Fruit fly (Drosophila melanogaster) whole organism, embryonic: ENCODE results near the gene TwdlQ.

Source experiments
- Ada2b ChIP-seq: fragments of 200-800 bp; sonication (Bioruptor generic); IDR thresholded peaks from 2 replicates; pipeline ENCODE4 v1.3.6; 2022; ENCODE audit warnings: missing biosample characterization, missing genetic modification characterization
- Adf1 ChIP-seq: fragments of 200-800 bp; sonication (Bioruptor generic); IDR thresholded peaks from 2 replicates; pipeline ENCODE4 v1.3.6; 2022; ENCODE audit warnings: missing biosample characterization, missing genetic modification characterization
- Aef1 ChIP-seq: fragments of 200-800 bp; sonication (Bioruptor generic); IDR thresholded peaks from 3 replicates; pipeline ENCODE4 v1.3.6; 2022; ENCODE audit warnings: missing biosample characterization, missing genetic modification characterization
- BEAF-32 ChIP-seq: fragments of 200-800 bp; sonication (Bioruptor generic); optimal IDR thresholded peaks from 3 replicates; lab custom pipeline; 2017; ENCODE audit warnings: missing biosample characterization, missing genetic modification characterization, mild to moderate bottlenecking, moderate library complexity, missing genetic modification reagents
- CG10147 ChIP-seq: fragments of 200-800 bp; sonication (Bioruptor generic); optimal IDR thresholded peaks from 2 replicates; lab custom pipeline; 2019; ENCODE audit warnings: missing biosample characterization, mild to moderate bottlenecking, missing genetic modification characterization, moderate library complexity
- CG10366 ChIP-seq: fragments of 200-800 bp; sonication (Bioruptor generic); IDR thresholded peaks from 2 replicates; pipeline ENCODE4 v1.3.6; 2022; ENCODE audit warnings: missing biosample characterization, missing genetic modification characterization
- CG10565 ChIP-seq: fragments of 200-800 bp; sonication (Bioruptor generic); optimal IDR thresholded peaks from 3 replicates; lab custom pipeline; 2016; ENCODE audit warnings: missing biosample characterization, mild to moderate bottlenecking, missing genetic modification characterization
- CG10959 ChIP-seq: fragments of 200-800 bp; sonication (Bioruptor generic); IDR thresholded peaks from 2 replicates; pipeline ENCODE4 v1.3.6; 2022; ENCODE audit warnings: missing biosample characterization, missing genetic modification characterization
- CG13424 ChIP-seq: fragments of 200-800 bp; sonication (Bioruptor generic); optimal IDR thresholded peaks from 2 replicates; lab custom pipeline; 2019; ENCODE audit warnings: missing biosample characterization, mild to moderate bottlenecking, missing genetic modification characterization, moderate library complexity
- CG13894 ChIP-seq: fragments of 200-800 bp; sonication (Bioruptor generic); optimal IDR thresholded peaks from 3 replicates; lab custom pipeline; 2018; ENCODE audit warnings: missing biosample characterization, mild to moderate bottlenecking, missing genetic modification characterization, moderate library complexity
- CG14860 ChIP-seq: fragments of 200-800 bp; sonication (Bioruptor generic); IDR thresholded peaks from 3 replicates; pipeline ENCODE4 v1.3.6; 2022; ENCODE audit warnings: missing biosample characterization, missing genetic modification characterization; ENCODE audit not compliant: partially characterized antibody
- CG14965 ChIP-seq: fragments of 200-800 bp; sonication (Bioruptor generic); optimal IDR thresholded peaks from 2 replicates; lab custom pipeline; 2016; ENCODE audit warnings: missing biosample characterization, missing genetic modification characterization, borderline replicate concordance
- CG15601 ChIP-seq: fragments of 200-800 bp; sonication (Bioruptor generic); optimal IDR thresholded peaks from 3 replicates; lab custom pipeline; 2019; ENCODE audit warnings: missing biosample characterization, mild to moderate bottlenecking, missing genetic modification characterization, moderate library complexity
- CG32772 ChIP-seq: fragments of 200-800 bp; sonication (Bioruptor generic); IDR thresholded peaks from 2 replicates; pipeline ENCODE4 v1.3.6; 2022; ENCODE audit warnings: missing biosample characterization, missing genetic modification characterization
- CG3281 ChIP-seq: fragments of 200-800 bp; sonication (Bioruptor generic); optimal IDR thresholded peaks from 3 replicates; lab custom pipeline; 2017; ENCODE audit warnings: missing biosample characterization, mild to moderate bottlenecking, missing genetic modification characterization
- CG34376 ChIP-seq: fragments of 200-800 bp; sonication (Bioruptor generic); optimal IDR thresholded peaks from 2 replicates; lab custom pipeline; 2018; ENCODE audit warnings: missing biosample characterization, mild to moderate bottlenecking, missing genetic modification characterization
- CG6175 ChIP-seq: fragments of 200-800 bp; sonication (Bioruptor generic); IDR thresholded peaks from 3 replicates; pipeline ENCODE4 v1.3.6; 2022; ENCODE audit warnings: missing biosample characterization, missing genetic modification characterization
- CG6272 ChIP-seq: fragments of 200-800 bp; sonication (Bioruptor generic); IDR thresholded peaks from 2 replicates; pipeline ENCODE4 v1.3.6; 2022; ENCODE audit warnings: missing biosample characterization, missing genetic modification characterization
- CG6683 ChIP-seq: fragments of 200-800 bp; sonication (Bioruptor generic); optimal IDR thresholded peaks from 2 replicates; lab custom pipeline; 2017; ENCODE audit warnings: missing biosample characterization, mild to moderate bottlenecking, missing genetic modification characterization, missing genetic modification reagents
- CG6765 ChIP-seq: fragments of 200-800 bp; sonication (Bioruptor generic); optimal IDR thresholded peaks from 3 replicates; lab custom pipeline; 2017; ENCODE audit warnings: missing biosample characterization, mild to moderate bottlenecking, missing genetic modification characterization
- CG7786 ChIP-seq: fragments of 200-800 bp; sonication (Bioruptor generic); optimal IDR thresholded peaks from 2 replicates; lab custom pipeline; 2016; ENCODE audit warnings: missing biosample characterization, missing genetic modification characterization
- CG7963 ChIP-seq: fragments of 200-800 bp; sonication (Bioruptor generic); IDR thresholded peaks from 3 replicates; pipeline ENCODE4 v1.3.6; 2022; ENCODE audit warnings: missing biosample characterization, missing genetic modification characterization; ENCODE audit not compliant: partially characterized antibody
- CG8944 ChIP-seq: fragments of 200-800 bp; sonication (Bioruptor generic); optimal IDR thresholded peaks from 3 replicates; lab custom pipeline; 2016; ENCODE audit warnings: missing biosample characterization, missing genetic modification characterization
- CG9215 ChIP-seq: fragments of 200-800 bp; sonication (Bioruptor generic); IDR thresholded peaks from 2 replicates; pipeline ENCODE4 v1.3.6; 2022; ENCODE audit warnings: missing biosample characterization, missing genetic modification characterization
- Gug ChIP-seq: fragments of 200-800 bp; sonication (Bioruptor generic); IDR thresholded peaks from 4 replicates; pipeline ENCODE4 v1.3.6; 2022; ENCODE audit warnings: missing biosample characterization, missing genetic modification characterization
- Hmx ChIP-seq: fragments of 200-800 bp; sonication (Bioruptor generic); optimal IDR thresholded peaks from 2 replicates; lab custom pipeline; 2016; ENCODE audit warnings: missing biosample characterization, missing genetic modification characterization
- Max ChIP-seq: fragments of 200-800 bp; sonication (Bioruptor generic); optimal IDR thresholded peaks from 2 replicates; lab custom pipeline; 2016; ENCODE audit warnings: missing biosample characterization, mild to moderate bottlenecking, missing genetic modification characterization
- Oli ChIP-seq: fragments of 200-800 bp; sonication (Bioruptor generic); optimal IDR thresholded peaks from 2 replicates; lab custom pipeline; 2018; ENCODE audit warnings: missing biosample characterization, mild to moderate bottlenecking, missing genetic modification characterization, moderate library complexity
- ato ChIP-seq: fragments of 200-800 bp; sonication (Bioruptor generic); IDR thresholded peaks from 2 replicates; pipeline ENCODE4 v1.3.6; 2022; ENCODE audit warnings: missing biosample characterization, missing genetic modification characterization; ENCODE audit not compliant: partially characterized antibody
- bab2 ChIP-seq: fragments of 200-800 bp; sonication (Bioruptor generic); optimal IDR thresholded peaks from 2 replicates; lab custom pipeline; 2016; ENCODE audit warnings: missing biosample characterization, missing genetic modification characterization
- caup ChIP-seq: fragments of 200-800 bp; sonication (Bioruptor generic); optimal IDR thresholded peaks from 3 replicates; lab custom pipeline; 2017; ENCODE audit warnings: missing biosample characterization, mild to moderate bottlenecking, missing genetic modification characterization, moderate library complexity; ENCODE audit not compliant: severe bottlenecking
- chinmo ChIP-seq: fragments of 200-800 bp; sonication (Bioruptor generic); IDR thresholded peaks from 4 replicates; pipeline ENCODE4 v1.3.6; 2022; ENCODE audit warnings: missing biosample characterization, missing genetic modification characterization; ENCODE audit not compliant: partially characterized antibody
- crp ChIP-seq, 2 experiments: fragments of 200-800 bp; sonication (Bioruptor generic); optimal IDR thresholded peaks; 2 replicates in 1 of 2; 3 replicates in 1 of 2; lab custom pipeline; 2017; ENCODE audit warnings: missing biosample characterization in 2 of 2, missing genetic modification characterization in 2 of 2, mild to moderate bottlenecking in 1 of 2, moderate library complexity in 1 of 2
- cwo ChIP-seq: fragments of 200-800 bp; sonication (Bioruptor generic); optimal IDR thresholded peaks from 3 replicates; lab custom pipeline; 2017; ENCODE audit warnings: missing biosample characterization, missing genetic modification characterization, mild to moderate bottlenecking, moderate library complexity, missing genetic modification reagents
- dysf ChIP-seq: fragments of 200-800 bp; sonication (Bioruptor generic); IDR thresholded peaks from 3 replicates; pipeline ENCODE4 v1.3.6; 2022; ENCODE audit warnings: missing biosample characterization, missing genetic modification characterization
- eyg ChIP-seq: fragments of 200-800 bp; sonication (Bioruptor generic); optimal IDR thresholded peaks from 3 replicates; lab custom pipeline; 2016; ENCODE audit warnings: missing biosample characterization, missing genetic modification characterization
- gfzf ChIP-seq: fragments of 200-800 bp; sonication (Bioruptor generic); optimal IDR thresholded peaks from 2 replicates; lab custom pipeline; 2016; ENCODE audit warnings: missing biosample characterization, mild to moderate bottlenecking, missing genetic modification characterization, moderate library complexity
- h ChIP-seq: fragments of >200 bp; optimal IDR thresholded peaks from 2 replicates; lab custom pipeline; 2017
- lab ChIP-seq: fragments of 200-800 bp; sonication (Bioruptor generic); optimal IDR thresholded peaks from 3 replicates; lab custom pipeline; 2017; ENCODE audit warnings: missing biosample characterization, missing genetic modification characterization, mild to moderate bottlenecking, moderate library complexity, missing genetic modification reagents
- luna ChIP-seq: fragments of 200-800 bp; sonication (Bioruptor generic); optimal IDR thresholded peaks from 2 replicates; lab custom pipeline; 2016; ENCODE audit warnings: missing biosample characterization, missing genetic modification characterization
- onecut ChIP-seq: fragments of 200-800 bp; sonication (Bioruptor generic); IDR thresholded peaks from 2 replicates; pipeline ENCODE4 v1.3.6; 2022; ENCODE audit warnings: missing biosample characterization, missing genetic modification characterization
- pb ChIP-seq: fragments of 200-800 bp; sonication (Bioruptor generic); optimal IDR thresholded peaks from 3 replicates; lab custom pipeline; 2016; ENCODE audit warnings: missing biosample characterization, missing genetic modification characterization
- pho ChIP-seq: fragments of 200-800 bp; sonication (Bioruptor generic); optimal IDR thresholded peaks from 2 replicates; lab custom pipeline; 2016; ENCODE audit warnings: missing biosample characterization, missing genetic modification characterization
- psq ChIP-seq: fragments of 200-800 bp; sonication (Bioruptor generic); optimal IDR thresholded peaks from 2 replicates; lab custom pipeline; 2017; ENCODE audit warnings: missing biosample characterization, missing genetic modification characterization
- pzg ChIP-seq: fragments of 200-800 bp; sonication (Bioruptor generic); optimal IDR thresholded peaks from 3 replicates; lab custom pipeline; 2018; ENCODE audit warnings: missing biosample characterization, mild to moderate bottlenecking, missing genetic modification characterization, moderate library complexity
- schlank ChIP-seq: fragments of 200-800 bp; sonication (Bioruptor generic); optimal IDR thresholded peaks from 2 replicates; lab custom pipeline; 2018; ENCODE audit warnings: missing biosample characterization, mild to moderate bottlenecking, missing genetic modification characterization
- scrt ChIP-seq: fragments of 200-800 bp; sonication (Bioruptor generic); optimal IDR thresholded peaks from 2 replicates; lab custom pipeline; 2018; ENCODE audit warnings: missing biosample characterization, mild to moderate bottlenecking, missing genetic modification characterization, moderate library complexity
- sd ChIP-seq: fragments of 200-800 bp; sonication (Bioruptor generic); optimal IDR thresholded peaks from 3 replicates; lab custom pipeline; 2018; ENCODE audit warnings: missing biosample characterization, mild to moderate bottlenecking, missing genetic modification characterization, moderate library complexity
- sug ChIP-seq: fragments of 200-800 bp; optimal IDR thresholded peaks from 2 replicates; lab custom pipeline; 2019; ENCODE audit warnings: missing biosample characterization, mild to moderate bottlenecking, missing genetic modification characterization, moderate library complexity
- wor ChIP-seq: fragments of 200-800 bp; sonication (Bioruptor generic); IDR thresholded peaks from 2 replicates; pipeline ENCODE4 v1.3.6; 2022; ENCODE audit warnings: missing biosample characterization, missing genetic modification characterization
- zfh2 ChIP-seq: fragments of 200-800 bp; sonication (Bioruptor generic); optimal IDR thresholded peaks from 2 replicates; lab custom pipeline; 2016; ENCODE audit warnings: missing biosample characterization, missing genetic modification characterization

The TwdlQ gene

DNA sequence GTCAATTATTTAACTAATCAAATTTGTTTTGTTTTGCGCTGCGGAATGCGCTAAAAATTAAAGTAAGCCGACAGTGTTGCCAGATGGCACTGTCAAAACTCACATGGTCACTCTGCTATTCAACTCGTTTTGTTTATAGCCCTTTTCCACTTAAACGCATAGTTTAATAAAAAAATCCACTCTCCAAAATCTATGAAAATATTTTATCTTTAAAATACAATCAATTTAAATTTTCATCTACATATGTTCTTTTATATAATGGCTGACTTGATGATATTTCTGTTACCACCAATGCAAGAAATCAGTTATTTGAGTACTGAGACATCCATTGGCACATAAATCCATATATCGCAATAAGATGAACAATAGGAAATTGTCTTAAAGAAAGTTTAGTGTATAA is 23.9 kb upstream of the TwdlQ start, which contains the start of gene CG6425 (continued):
- TF ChIP-seq CG3281 (no peak), CG34376 (GFP tag; lab: Kevin White, UChicago) (no peak), eyg (GFP tag; lab: Kevin White, UChicago) (no peak), BEAF-32 (GFP tag; lab: Kevin White, UChicago) (peak; percentile 48), ato (GFP tag; lab: Robert Waterston, UW) (no peak), CG14965 (no peak), pb (no peak), dysf (GFP tag; lab: Robert Waterston, UW) (peak; percentile 61; the same call in 2 of the 3 replicates), CG15601 (tag; lab: Kevin White, UChicago) (no peak), crp (GFP tag; optimal IDR thresholded peaks at IDR 0.05; lab: Kevin White, UChicago) (no peak), CG6175 (GFP tag; lab: Robert Waterston, UW) (no peak), bab2 (GFP tag; lab: Kevin White, UChicago) (no peak), CG6765 (GFP tag; lab: Kevin White, UChicago) (no peak), Ada2b (GFP tag; lab: Robert Waterston, UW) (peak; percentile 30; the same call in 1 of the 2 replicates), Hmx (GFP tag; lab: Kevin White, UChicago) (no peak), CG32772 (GFP tag; lab: Robert Waterston, UW) (no peak), caup (GFP tag; lab: Kevin White, UChicago) (no peak), h (lab: Kevin White, UChicago) (no peak), sd (tag; lab: Kevin White, UChicago) (peak; percentile 60), zfh2 (GFP tag; lab: Kevin White, UChicago) (peak; percentile 8), chinmo (GFP tag; lab: Robert Waterston, UW) (no peak), pho (no peak), onecut (GFP tag; lab: Robert Waterston, UW) (no peak), CG9215 (GFP tag; lab: Robert Waterston, UW) (no peak), Aef1 (GFP tag; lab: Robert Waterston, UW) (no peak), Oli (tag; lab: Kevin White, UChicago) (no peak), CG13424 (tag; lab: Kevin White, UChicago) (peak; percentile 33), CG8944 (GFP tag; lab: Kevin White, UChicago) (no peak), Adf1 (no peak), Max (no peak), CG10565 (GFP tag; lab: Kevin White, UChicago) (no peak), gfzf (GFP tag; lab: Kevin White, UChicago) (peak; percentile 62), sug (tag; lab: Kevin White, UChicago) (peak; percentile 26), scrt (GFP tag; lab: Kevin White, UChicago) (no peak), CG7963 (GFP tag; lab: Robert Waterston, UW) (0 out of 3 replicates have a peak, but pooled peaks have one; percentile 10), Gug (GFP tag; lab: Robert Waterston, UW) (no peak), psq (no peak), CG10147 (GFP tag; lab: Kevin White, UChicago) (no peak), schlank (no peak), CG14860 (no peak), CG6683 (GFP tag; lab: Kevin White, UChicago) (no peak), lab (no peak), CG6272 (no peak), CG7786 (GFP tag; lab: Kevin White, UChicago) (no peak), luna (GFP tag; lab: Kevin White, UChicago) (no peak), pzg (GFP tag; lab: Kevin White, UChicago) (peak; percentile 59), CG10959 (no peak), CG13894 (tag; lab: Kevin White, UChicago) (no peak), CG10366 (GFP tag; lab: Robert Waterston, UW) (peak; percentile 38; the same call in 1 of the 2 replicates), cwo (no peak), wor (GFP tag; lab: Robert Waterston, UW) (no peak)
